Worm (Caenorhabditis elegans): ENCODE measurements around the gene col-106.

col-106 gene

DNA sequence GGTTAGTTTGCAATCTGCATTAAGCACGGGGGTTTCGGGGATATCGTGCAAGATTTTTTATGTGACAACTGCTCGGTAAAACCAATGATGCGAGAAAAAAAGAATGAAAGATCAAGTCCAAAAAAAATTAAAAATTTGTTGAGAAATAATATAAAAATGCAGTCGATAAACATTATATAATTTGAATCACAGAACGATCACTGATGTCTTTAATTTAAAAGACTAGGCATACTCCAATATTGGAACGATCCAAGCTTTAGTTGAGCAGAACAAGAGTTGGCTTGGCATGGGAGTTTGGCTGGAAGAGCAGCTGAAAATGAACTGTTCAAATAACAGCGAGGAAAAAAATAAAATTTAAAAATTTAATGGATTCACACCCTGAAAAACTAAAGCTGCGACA, 33.3 kb downstream of the col-106 start, which contains the start of gene clec-171:
Gene clec-171, minus strand, starts transcription at position 101 of the 400 bp plus-strand sequence.
- TF ChIP-seq him-1 (tag; optimal IDR thresholded peaks at IDR 0.05) (no peak), W03F9.2 (tag; optimal IDR thresholded peaks at IDR 0.05) (no peak), dao-5 (tag; optimal IDR thresholded peaks at IDR 0.05) (no peak)

DNA sequence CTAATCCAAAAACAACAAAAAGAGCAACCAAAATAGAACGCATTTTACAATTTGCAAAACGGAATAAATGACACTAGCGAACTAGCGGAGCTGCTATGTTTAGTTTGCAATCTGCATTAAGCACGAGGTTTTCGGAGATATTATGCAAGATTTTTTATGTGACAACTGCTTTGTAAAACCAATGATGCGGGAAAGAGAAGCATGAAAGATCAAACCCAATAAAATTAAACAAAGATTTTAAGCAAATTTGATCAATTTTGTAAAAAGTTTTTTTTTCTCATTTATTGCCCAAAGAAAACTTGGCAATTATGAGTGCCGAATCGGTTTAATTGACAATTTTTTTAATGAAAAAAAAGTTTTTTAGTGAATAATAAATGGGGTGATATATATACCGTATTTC, 35.6 kb downstream of the col-106 start, which contains the start of gene Y77E11A.8:
Gene Y77E11A.8, minus strand, starts transcription at position 101 of the 400 bp plus-strand sequence.
- TF ChIP-seq W03F9.2 (tag; optimal IDR thresholded peaks at IDR 0.05): no peak
- no peak for TF ChIP-seq him-1 (tag; optimal IDR thresholded peaks at IDR 0.05)
- TF ChIP-seq dao-5 (tag; optimal IDR thresholded peaks at IDR 0.05): no peak

DNA sequence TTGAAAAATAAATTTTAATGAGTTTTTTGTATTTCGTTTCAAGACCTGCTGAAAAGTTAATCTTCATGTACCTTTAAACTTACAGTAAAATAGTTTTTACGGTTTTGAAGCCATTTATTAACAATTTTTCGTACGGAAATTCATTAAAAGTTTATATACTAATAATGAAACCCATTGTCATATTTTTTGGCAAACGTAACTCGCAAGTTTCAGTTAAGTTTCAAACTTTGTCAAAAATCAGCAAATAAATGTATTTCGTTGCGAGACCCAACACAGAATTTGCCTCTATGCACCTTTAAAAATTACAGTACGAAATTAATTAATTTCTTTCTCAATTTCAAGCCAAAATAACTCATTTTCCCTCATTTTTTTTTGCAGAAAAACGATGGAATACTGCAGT, 40.0 kb downstream of the col-106 start, which contains the start of gene jtr-1:
Gene jtr-1, plus strand, starts transcription at position 327 of the 400 bp plus-strand sequence.
- TF ChIP-seq dao-5 (tag; optimal IDR thresholded peaks at IDR 0.05): no peak
- no peak for TF ChIP-seq W03F9.2 (tag; optimal IDR thresholded peaks at IDR 0.05)
- no peak for TF ChIP-seq him-1 (tag; optimal IDR thresholded peaks at IDR 0.05)

- TF ChIP-seq W03F9.2 (tag; optimal IDR thresholded peaks at IDR 0.05): peak; percentile 36
- TF ChIP-seq him-1 (tag; optimal IDR thresholded peaks at IDR 0.05): peak; percentile 10
- no peak for TF ChIP-seq dao-5 (tag; optimal IDR thresholded peaks at IDR 0.05)
These were observed 40.6 kb downstream of the col-106 start, which contains the start of gene Y77E11A.7 for ce11 chrIV:1419795-1420509. Gene Y77E11A.7, minus strand, starts transcription at chrIV:1419849.

ce11 chrIV:1409941-1410340, 50.6 kb downstream of the col-106 start, which contains the start of gene rpc-11:
Gene rpc-11, minus strand, starts transcription at chrIV:1410041.
- TF ChIP-seq dao-5 (tag; optimal IDR thresholded peaks at IDR 0.05) (no peak), him-1 (tag; optimal IDR thresholded peaks at IDR 0.05) (no peak)

Data from whole organism, L4/young adult.